Fruit fly (Drosophila melanogaster) whole organism, embryonic: Measurements from ENCODE around the gene CG14669.

Experiments used
- Asciz ChIP-seq: fragments of 200-800 bp; sonication (Bioruptor generic); optimal IDR thresholded peaks from 2 replicates; lab custom pipeline; 2017; ENCODE audit warnings: missing biosample characterization, mild to moderate bottlenecking, missing genetic modification characterization, missing genetic modification reagents
- Atf-2 ChIP-seq: fragments of 200-800 bp; sonication (Bioruptor generic); optimal IDR thresholded peaks from 2 replicates; lab custom pipeline; 2016; ENCODE audit warnings: missing biosample characterization, missing genetic modification characterization
- Awh ChIP-seq: fragments of 200-800 bp; sonication (Bioruptor generic); IDR thresholded peaks from 2 replicates; pipeline ENCODE4, ENCODE4 v1.3.6; 2022; ENCODE audit warnings: missing biosample characterization, missing genetic modification characterization
- Blimp-1 ChIP-seq: fragments of 200-800 bp; sonication (Bioruptor generic); optimal IDR thresholded peaks from 3 replicates; lab custom pipeline; 2018; ENCODE audit warnings: missing biosample characterization, missing genetic modification characterization, mild to moderate bottlenecking, moderate library complexity, missing genetic modification reagents
- CG12391 ChIP-seq: fragments of 200-800 bp; sonication (Bioruptor generic); optimal IDR thresholded peaks from 3 replicates; lab custom pipeline; 2018; ENCODE audit warnings: missing biosample characterization, mild to moderate bottlenecking, missing genetic modification characterization, moderate library complexity
- CG12942 ChIP-seq: fragments of 200-800 bp; sonication (Bioruptor generic); optimal IDR thresholded peaks from 3 replicates; lab custom pipeline; 2016; ENCODE audit warnings: missing biosample characterization, missing genetic modification characterization
- CG17829 ChIP-seq: fragments of 200-800 bp; optimal IDR thresholded peaks from 2 replicates; lab custom pipeline; 2019; ENCODE audit warnings: missing biosample characterization, mild to moderate bottlenecking, missing genetic modification characterization, moderate library complexity
- CG18599 ChIP-seq: fragments of 200-800 bp; sonication (Bioruptor generic); optimal IDR thresholded peaks from 3 replicates; lab custom pipeline; 2017; ENCODE audit warnings: missing biosample characterization, missing genetic modification characterization, mild to moderate bottlenecking, moderate library complexity, missing genetic modification reagents
- CG31365 ChIP-seq: fragments of 200-800 bp; sonication (Bioruptor generic); optimal IDR thresholded peaks from 2 replicates; lab custom pipeline; 2018; ENCODE audit warnings: missing biosample characterization, mild to moderate bottlenecking, missing genetic modification characterization
- CG32532 ChIP-seq: fragments of 200-800 bp; sonication (Bioruptor generic); IDR thresholded peaks from 2 replicates; pipeline ENCODE4 v1.3.6; 2022; ENCODE audit warnings: missing biosample characterization, missing genetic modification characterization
- CG32767 ChIP-seq: fragments of 200-800 bp; sonication (Bioruptor generic); IDR thresholded peaks from 2 replicates; pipeline ENCODE4 v1.3.6; 2022; ENCODE audit warnings: missing biosample characterization, missing genetic modification characterization
- CG6175 ChIP-seq: fragments of 200-800 bp; sonication (Bioruptor generic); IDR thresholded peaks from 3 replicates; pipeline ENCODE4 v1.3.6; 2022; ENCODE audit warnings: missing biosample characterization, missing genetic modification characterization
- CG6791 ChIP-seq: fragments of 200-800 bp; sonication (Bioruptor generic); IDR thresholded peaks from 3 replicates; pipeline ENCODE4 v1.3.6; 2022; ENCODE audit warnings: missing biosample characterization, missing genetic modification characterization; ENCODE audit not compliant: partially characterized antibody
- CG7556 ChIP-seq: fragments of 200-800 bp; sonication (Bioruptor generic); optimal IDR thresholded peaks from 2 replicates; lab custom pipeline; 2017; ENCODE audit warnings: missing biosample characterization, mild to moderate bottlenecking, missing genetic modification characterization
- Deaf1 ChIP-seq: fragments of 200-800 bp; optimal IDR thresholded peaks from 3 replicates; lab custom pipeline; 2019; ENCODE audit warnings: missing biosample characterization, mild to moderate bottlenecking, missing genetic modification characterization, moderate library complexity
- Dek ChIP-seq: fragments of 200-800 bp; sonication (Bioruptor generic); optimal IDR thresholded peaks from 3 replicates; lab custom pipeline; 2019; ENCODE audit warnings: missing biosample characterization, mild to moderate bottlenecking, missing genetic modification characterization, moderate library complexity
- Doc2 ChIP-seq: fragments of 200-800 bp; sonication (Bioruptor generic); IDR thresholded peaks from 2 replicates; pipeline ENCODE4 v1.3.6; 2022; ENCODE audit warnings: missing biosample characterization, missing genetic modification characterization
- ERR ChIP-seq: fragments of 200-800 bp; sonication (Bioruptor generic); optimal IDR thresholded peaks from 2 replicates; lab custom pipeline; 2016; ENCODE audit warnings: missing biosample characterization, missing genetic modification characterization
- Eip74EF ChIP-seq, 2 experiments: fragments of 200-800 bp in 1 of 2; fragments of >200 bp in 1 of 2; sonication (Bioruptor generic) in 1 of 2; optimal IDR thresholded peaks; 2 replicates each; lab custom pipeline; 2017 to 2019; ENCODE audit warnings: missing biosample characterization in 2 of 2, missing genetic modification characterization in 2 of 2, mild to moderate bottlenecking in 1 of 2, moderate library complexity in 1 of 2
- Ets65A ChIP-seq: fragments of 200-800 bp; sonication (Bioruptor generic); peaks from one replicate; lab custom pipeline; 2016; ENCODE audit warnings: missing biosample characterization, missing genetic modification characterization
- HHEX ChIP-seq: fragments of 200-800 bp; sonication (Bioruptor generic); optimal IDR thresholded peaks from 3 replicates; lab custom pipeline; 2017; ENCODE audit warnings: missing biosample characterization, mild to moderate bottlenecking, missing genetic modification characterization, missing genetic modification reagents
- NC2α ChIP-seq: fragments of 200-800 bp; sonication (Bioruptor generic); optimal IDR thresholded peaks from 2 replicates; lab custom pipeline; 2016; ENCODE audit warnings: missing biosample characterization, missing genetic modification characterization
- NFAT ChIP-seq: fragments of 200-800 bp; sonication (Bioruptor generic); IDR thresholded peaks from 2 replicates; pipeline ENCODE4 v1.3.6; 2022; ENCODE audit warnings: missing biosample characterization, missing genetic modification characterization
- Tbp ChIP-seq: fragments of >200 bp; optimal IDR thresholded peaks from 2 replicates; lab custom pipeline; 2018; ENCODE audit warnings: missing biosample characterization, missing genetic modification characterization
- ash1 ChIP-seq: fragments of 200-800 bp; sonication (Bioruptor generic); optimal IDR thresholded peaks from 2 replicates; lab custom pipeline; 2018; ENCODE audit warnings: missing biosample characterization, mild to moderate bottlenecking, missing genetic modification characterization
- fu2 ChIP-seq: fragments of 200-800 bp; sonication (Bioruptor generic); optimal IDR thresholded peaks from 2 replicates; lab custom pipeline; 2016; ENCODE audit warnings: missing biosample characterization, missing genetic modification characterization
- gsb-n ChIP-seq: fragments of 200-800 bp; sonication (Bioruptor generic); optimal IDR thresholded peaks from 3 replicates; lab custom pipeline; 2018; ENCODE audit warnings: missing biosample characterization, mild to moderate bottlenecking, missing genetic modification characterization
- klu ChIP-seq: fragments of 200-800 bp; sonication (Bioruptor generic); IDR thresholded peaks from 2 replicates; pipeline ENCODE4 v1.3.6; 2022; ENCODE audit warnings: missing biosample characterization, missing genetic modification characterization
- lab ChIP-seq: fragments of 200-800 bp; sonication (Bioruptor generic); optimal IDR thresholded peaks from 3 replicates; lab custom pipeline; 2017; ENCODE audit warnings: missing biosample characterization, missing genetic modification characterization, mild to moderate bottlenecking, moderate library complexity, missing genetic modification reagents
- lbe ChIP-seq: fragments of 200-800 bp; sonication (Bioruptor generic); optimal IDR thresholded peaks from 2 replicates; lab custom pipeline; 2016; ENCODE audit warnings: missing biosample characterization, mild to moderate bottlenecking, missing genetic modification characterization
- mam ChIP-seq: fragments of 200-800 bp; sonication (Bioruptor generic); optimal IDR thresholded peaks from 3 replicates; lab custom pipeline; 2016; ENCODE audit warnings: missing biosample characterization, missing genetic modification characterization
- pb ChIP-seq: fragments of 200-800 bp; sonication (Bioruptor generic); optimal IDR thresholded peaks from 3 replicates; lab custom pipeline; 2016; ENCODE audit warnings: missing biosample characterization, missing genetic modification characterization
- salm ChIP-seq: fragments of 200-800 bp; sonication (Bioruptor generic); optimal IDR thresholded peaks from 2 replicates; lab custom pipeline; 2018; ENCODE audit warnings: missing biosample characterization, mild to moderate bottlenecking, missing genetic modification characterization
- sd ChIP-seq: fragments of 200-800 bp; sonication (Bioruptor generic); optimal IDR thresholded peaks from 3 replicates; lab custom pipeline; 2018; ENCODE audit warnings: missing biosample characterization, mild to moderate bottlenecking, missing genetic modification characterization, moderate library complexity
- sqz ChIP-seq: fragments of 200-800 bp; sonication (Bioruptor generic); optimal IDR thresholded peaks from 3 replicates; lab custom pipeline; 2018; ENCODE audit warnings: missing biosample characterization, mild to moderate bottlenecking, missing genetic modification characterization
- stc ChIP-seq: fragments of 200-800 bp; sonication (Bioruptor generic); IDR thresholded peaks from 2 replicates; pipeline ENCODE4 v1.3.6; 2022; ENCODE audit warnings: missing biosample characterization, missing genetic modification characterization
- ttk ChIP-seq: fragments of 200-800 bp; sonication (Bioruptor generic); IDR thresholded peaks from 2 replicates; pipeline ENCODE4 v2.1.2; 2022; ENCODE audit warnings: missing biosample characterization, missing genetic modification characterization

CG14669 gene

DNA sequence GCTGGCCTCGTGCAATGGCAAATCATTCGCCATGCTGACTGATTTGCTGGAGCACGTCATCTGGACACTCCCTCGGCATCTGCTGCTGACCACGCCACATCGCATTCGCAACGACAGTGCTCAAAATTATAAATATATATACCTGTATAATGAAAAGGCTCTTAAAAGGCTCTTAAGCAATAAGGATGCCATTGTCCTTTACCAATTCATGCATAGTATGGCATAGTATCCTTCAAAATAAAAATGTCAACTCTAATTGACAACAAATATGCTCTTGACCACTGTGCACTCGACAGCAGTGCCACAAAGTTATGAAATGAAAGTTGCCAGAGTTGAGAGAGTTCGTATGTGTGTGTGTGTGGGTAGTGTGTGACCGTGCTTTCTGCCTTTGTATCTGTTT, 7.8 kb downstream of the CG14669 start (continued):
- no peak for TF ChIP-seq sd (tag; lab: Kevin White, UChicago)
- no peak for TF ChIP-seq CG6175 (GFP tag; lab: Robert Waterston, UW)
- no peak for TF ChIP-seq ERR
- TF ChIP-seq mam (GFP tag; lab: Kevin White, UChicago) = no peak
- no peak for TF ChIP-seq gsb-n (tag; lab: Kevin White, UChicago)
- no peak for TF ChIP-seq CG17829 (tag; lab: Kevin White, UChicago)
- TF ChIP-seq Blimp-1 (GFP tag; lab: Kevin White, UChicago) = no peak
- TF ChIP-seq CG7556 (GFP tag; lab: Kevin White, UChicago) = no peak
- no peak for TF ChIP-seq CG12391 (tag; lab: Kevin White, UChicago)
- TF ChIP-seq stc = no peak
- TF ChIP-seq lab (GFP tag; lab: Kevin White, UChicago) = peak; percentile 26
- TF ChIP-seq Dek = no peak
- no peak for TF ChIP-seq CG12942 (GFP tag; lab: Kevin White, UChicago)
- TF ChIP-seq salm = no peak
- no peak for TF ChIP-seq CG32767 (GFP tag; lab: Robert Waterston, UW)
- no peak for TF ChIP-seq fu2 (GFP tag; lab: Kevin White, UChicago)
- TF ChIP-seq CG31365 (tag; lab: Kevin White, UChicago) = no peak
- TF ChIP-seq lbe (GFP tag; lab: Kevin White, UChicago) = no peak
- TF ChIP-seq Doc2 (GFP tag; lab: Robert Waterston, UW) = no peak
- no peak for TF ChIP-seq pb (GFP tag; lab: Kevin White, UChicago)
- no peak for TF ChIP-seq Atf-2 (GFP tag; lab: Kevin White, UChicago)
- TF ChIP-seq Eip74EF (GFP tag; optimal IDR thresholded peaks at IDR 0.05; lab: Kevin White, UChicago) = no peak
- TF ChIP-seq CG18599 (GFP tag; lab: Kevin White, UChicago) = peak; percentile 55
- TF ChIP-seq HHEX (GFP tag; lab: Kevin White, UChicago) = no peak
- 0 out of 2 replicates have a peak, but pooled peaks have one; percentile 20 for TF ChIP-seq NFAT (GFP tag; lab: Robert Waterston, UW)
- TF ChIP-seq Awh (GFP tag; lab: Robert Waterston, UW) = no peak
- TF ChIP-seq Tbp (GFP tag; lab: Kevin White, UChicago) = no peak
- TF ChIP-seq NC2α (GFP tag; lab: Kevin White, UChicago) = no peak
- 0 out of 2 replicates have a peak, but pooled peaks have one; percentile 15 for TF ChIP-seq CG32532 (GFP tag; lab: Robert Waterston, UW)
- no peak for TF ChIP-seq Deaf1 (tag; lab: Kevin White, UChicago)
- no peak for TF ChIP-seq CG6791 (GFP tag; lab: Robert Waterston, UW)

DNA sequence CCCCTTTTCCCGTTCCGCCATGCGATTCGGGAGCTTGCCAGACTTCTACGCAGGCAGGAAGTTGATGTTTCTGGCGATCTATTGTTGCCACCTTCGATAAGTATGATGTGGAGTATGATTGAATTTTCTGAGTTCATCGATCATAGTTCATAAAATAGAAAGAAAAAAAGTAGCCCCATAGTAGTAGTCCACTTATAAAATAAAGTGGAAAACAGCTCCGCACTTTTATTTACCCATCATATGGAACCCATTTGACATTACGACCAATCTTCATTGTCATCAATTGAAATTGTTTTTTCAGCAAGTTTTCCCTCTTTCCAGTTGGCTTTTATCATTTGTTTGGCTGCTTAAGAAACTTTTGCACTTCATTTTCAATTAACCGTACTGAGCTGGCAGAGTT, 12.8 kb downstream of the CG14669 start, which contains the start of gene CG12147:
Gene CG12147, minus strand, starts transcription at position 101 of the 400 bp plus-strand sequence.
- no peak for TF ChIP-seq Asciz (GFP tag; lab: Kevin White, UChicago)

DNA sequence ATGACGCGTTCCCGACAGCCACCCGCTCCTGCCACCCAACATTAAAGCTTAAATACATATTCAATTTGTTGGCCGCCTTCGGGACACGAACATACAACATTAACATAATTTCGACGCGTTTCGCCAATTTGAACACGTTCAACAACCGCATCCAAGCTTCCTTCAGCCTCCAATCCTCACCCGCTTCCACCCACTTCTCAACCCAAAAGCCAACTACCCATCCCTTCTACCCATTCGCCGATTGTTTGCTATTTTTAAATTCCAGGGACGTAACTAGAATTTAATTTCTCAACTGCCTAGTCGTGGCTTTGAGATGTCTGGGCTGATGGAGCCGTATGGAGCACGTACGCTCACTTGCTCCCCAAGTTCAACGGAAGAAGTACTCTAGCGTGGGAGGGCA, 15.5 kb downstream of the CG14669 start:
- TF ChIP-seq Ets65A (GFP tag; lab: Kevin White, UChicago) (peak; percentile 93), klu (GFP tag; lab: Robert Waterston, UW) (no peak), ash1 (GFP tag; lab: Kevin White, UChicago) (no peak), ttk (GFP tag; lab: Robert Waterston, UW) (no peak), CG18599 (GFP tag; lab: Kevin White, UChicago) (no peak), sqz (GFP tag; lab: Kevin White, UChicago) (no peak)
